Fruit fly (Drosophila melanogaster) whole organism, embryonic: Measurements from ENCODE around the gene dj-1beta.

ENCODE experiments used
- ATbp ChIP-seq: fragments of 200-800 bp; sonication (Bioruptor generic); optimal IDR thresholded peaks from 2 replicates; lab custom pipeline; 2017; ENCODE audit warnings: missing biosample characterization, mild to moderate bottlenecking, missing genetic modification characterization, missing genetic modification reagents
- BtbVII ChIP-seq: fragments of 200-800 bp; sonication (Bioruptor generic); optimal IDR thresholded peaks from 3 replicates; lab custom pipeline; 2017; ENCODE audit warnings: missing biosample characterization, mild to moderate bottlenecking, missing genetic modification characterization
- CG11560 ChIP-seq: fragments of 200-800 bp; sonication (Bioruptor generic); IDR thresholded peaks from 3 replicates; pipeline ENCODE4 v1.3.6; 2022; ENCODE audit warnings: missing biosample characterization, missing genetic modification characterization
- CG12104 ChIP-seq: fragments of 200-800 bp; sonication (Bioruptor generic); optimal IDR thresholded peaks from 3 replicates; lab custom pipeline; 2016; ENCODE audit warnings: missing biosample characterization, missing genetic modification characterization
- CG12391 ChIP-seq: fragments of 200-800 bp; sonication (Bioruptor generic); optimal IDR thresholded peaks from 3 replicates; lab custom pipeline; 2018; ENCODE audit warnings: missing biosample characterization, mild to moderate bottlenecking, missing genetic modification characterization, moderate library complexity
- CG12659 ChIP-seq: fragments of 200-800 bp; sonication (Bioruptor generic); optimal IDR thresholded peaks from 3 replicates; lab custom pipeline; 2017; ENCODE audit warnings: mild to moderate bottlenecking, missing biosample characterization, missing genetic modification reagents, missing genetic modification characterization
- CG13123 ChIP-seq: fragments of 200-800 bp; sonication (Bioruptor generic); optimal IDR thresholded peaks from 2 replicates; lab custom pipeline; 2016; ENCODE audit warnings: missing biosample characterization, missing genetic modification characterization
- CG14014 ChIP-seq: fragments of 200-800 bp; sonication (Bioruptor generic); IDR thresholded peaks from 2 replicates; pipeline ENCODE4 v1.3.6; 2022; ENCODE audit warnings: missing biosample characterization, missing genetic modification characterization
- CG14050 ChIP-seq: fragments of 200-800 bp; sonication (Bioruptor generic); IDR thresholded peaks from 3 replicates; pipeline ENCODE4 v1.3.6; 2022; ENCODE audit warnings: missing biosample characterization, missing genetic modification characterization
- CG14667 ChIP-seq: fragments of 200-800 bp; sonication (Bioruptor generic); IDR thresholded peaks from 2 replicates; pipeline ENCODE4 v1.3.6; 2022; ENCODE audit warnings: missing biosample characterization, missing genetic modification characterization
- CG16813 ChIP-seq: fragments of 200-800 bp; sonication (Bioruptor generic); IDR thresholded peaks from 3 replicates; pipeline ENCODE4 v1.3.6; 2022; ENCODE audit warnings: missing biosample characterization, missing genetic modification characterization; ENCODE audit not compliant: partially characterized antibody
- CG17802 ChIP-seq: fragments of 200-800 bp; sonication (Bioruptor generic); optimal IDR thresholded peaks from 2 replicates; lab custom pipeline; 2018; ENCODE audit warnings: missing biosample characterization, mild to moderate bottlenecking, missing genetic modification characterization, moderate library complexity
- CG18011 ChIP-seq: fragments of 200-800 bp; sonication (Bioruptor generic); optimal IDR thresholded peaks from 2 replicates; lab custom pipeline; 2017; ENCODE audit warnings: missing biosample characterization, missing genetic modification characterization, mild to moderate bottlenecking, moderate library complexity, missing genotype
- CG2202 ChIP-seq: fragments of 200-800 bp; sonication (Bioruptor generic); optimal IDR thresholded peaks from 2 replicates; lab custom pipeline; 2018; ENCODE audit warnings: missing biosample characterization, mild to moderate bottlenecking, missing genetic modification characterization
- CG3407 ChIP-seq: fragments of 200-800 bp; sonication (Bioruptor generic); optimal IDR thresholded peaks from 2 replicates; lab custom pipeline; 2018; ENCODE audit warnings: missing biosample characterization, mild to moderate bottlenecking, missing genetic modification characterization
- CG34224 ChIP-seq: fragments of 200-800 bp; sonication (Bioruptor generic); IDR thresholded peaks from 3 replicates; pipeline ENCODE4 v1.3.6; 2022; ENCODE audit warnings: missing biosample characterization, missing genetic modification characterization; ENCODE audit not compliant: partially characterized antibody
- CG4360 ChIP-seq: fragments of 200-800 bp; sonication (Bioruptor generic); IDR thresholded peaks from 2 replicates; pipeline ENCODE4 v1.3.6; 2022; ENCODE audit warnings: missing biosample characterization, missing genetic modification characterization
- CG4617 ChIP-seq: fragments of 200-800 bp; sonication (Bioruptor generic); optimal IDR thresholded peaks from 3 replicates; lab custom pipeline; 2016; ENCODE audit warnings: missing biosample characterization, missing genetic modification characterization, borderline replicate concordance
- CG4707 ChIP-seq: fragments of 200-800 bp; sonication (Bioruptor generic); optimal IDR thresholded peaks from 2 replicates; lab custom pipeline; 2018; ENCODE audit warnings: missing biosample characterization, mild to moderate bottlenecking, missing genetic modification characterization, moderate library complexity
- CG7745 ChIP-seq: fragments of 200-800 bp; sonication (Bioruptor generic); optimal IDR thresholded peaks from 2 replicates; lab custom pipeline; 2018; ENCODE audit warnings: missing biosample characterization, mild to moderate bottlenecking, missing genetic modification characterization, moderate library complexity
- CG8944 ChIP-seq: fragments of 200-800 bp; sonication (Bioruptor generic); optimal IDR thresholded peaks from 3 replicates; lab custom pipeline; 2016; ENCODE audit warnings: missing biosample characterization, missing genetic modification characterization
- Dfd ChIP-seq, 2 experiments: fragments of >200 bp; optimal IDR thresholded peaks; 2 replicates each; lab custom pipeline; 2017; ENCODE audit warnings: missing biosample characterization in 2 of 2, missing genetic modification characterization in 2 of 2
- Hsf ChIP-seq: fragments of 200-800 bp; sonication (Bioruptor generic); optimal IDR thresholded peaks from 3 replicates; lab custom pipeline; 2016; ENCODE audit warnings: missing biosample characterization, missing genetic modification characterization
- MTF-1 ChIP-seq: fragments of 200-800 bp; sonication (Bioruptor generic); optimal IDR thresholded peaks from 2 replicates; lab custom pipeline; 2018; ENCODE audit warnings: missing biosample characterization, mild to moderate bottlenecking, missing genetic modification characterization, borderline replicate concordance
- Mrtf ChIP-seq: fragments of 200-800 bp; sonication (Bioruptor generic); IDR thresholded peaks from 3 replicates; pipeline ENCODE4 v1.3.6; 2022; ENCODE audit warnings: missing biosample characterization, missing genetic modification characterization
- Nf-YB ChIP-seq: fragments of 200-800 bp; sonication (Bioruptor generic); optimal IDR thresholded peaks from 3 replicates; lab custom pipeline; 2019; ENCODE audit warnings: missing biosample characterization, mild to moderate bottlenecking, missing genetic modification characterization, moderate library complexity
- PHDP ChIP-seq: fragments of 200-800 bp; sonication (Bioruptor generic); optimal IDR thresholded peaks from 3 replicates; lab custom pipeline; 2018; ENCODE audit warnings: missing biosample characterization, mild to moderate bottlenecking, missing genetic modification characterization, moderate library complexity
- Side ChIP-seq: fragments of 200-800 bp; sonication (Bioruptor generic); optimal IDR thresholded peaks from 2 replicates; lab custom pipeline; 2016; ENCODE audit warnings: missing biosample characterization, missing genetic modification characterization
- Spps ChIP-seq: fragments of 200-800 bp; sonication (Bioruptor generic); optimal IDR thresholded peaks from 2 replicates; lab custom pipeline; 2018; ENCODE audit warnings: missing biosample characterization, mild to moderate bottlenecking, missing genetic modification characterization
- Tbp ChIP-seq: fragments of >200 bp; optimal IDR thresholded peaks from 2 replicates; lab custom pipeline; 2018; ENCODE audit warnings: missing biosample characterization, missing genetic modification characterization
- Vsx1 ChIP-seq: fragments of 200-800 bp; sonication (Bioruptor generic); optimal IDR thresholded peaks from 2 replicates; lab custom pipeline; 2017; ENCODE audit warnings: missing biosample characterization, mild to moderate bottlenecking, missing genetic modification characterization, missing genetic modification reagents
- ash1 ChIP-seq: fragments of 200-800 bp; sonication (Bioruptor generic); optimal IDR thresholded peaks from 2 replicates; lab custom pipeline; 2018; ENCODE audit warnings: missing biosample characterization, mild to moderate bottlenecking, missing genetic modification characterization
- bbx ChIP-seq: fragments of 200-800 bp; sonication (Bioruptor generic); IDR thresholded peaks from 2 replicates; pipeline ENCODE4 v1.3.6; 2022; ENCODE audit warnings: missing biosample characterization, missing genetic modification characterization; ENCODE audit not compliant: partially characterized antibody
- bigmax ChIP-seq: fragments of 200-800 bp; sonication (Bioruptor generic); optimal IDR thresholded peaks from 2 replicates; lab custom pipeline; 2018; ENCODE audit warnings: missing biosample characterization, mild to moderate bottlenecking, missing genetic modification characterization
- chinmo ChIP-seq: fragments of 200-800 bp; sonication (Bioruptor generic); IDR thresholded peaks from 4 replicates; pipeline ENCODE4 v1.3.6; 2022; ENCODE audit warnings: missing biosample characterization, missing genetic modification characterization; ENCODE audit not compliant: partially characterized antibody
- dmrt11E ChIP-seq: fragments of 200-800 bp; sonication (Bioruptor generic); optimal IDR thresholded peaks from 3 replicates; lab custom pipeline; 2018; ENCODE audit warnings: missing biosample characterization, mild to moderate bottlenecking, missing genetic modification characterization, moderate library complexity
- dmrt99B ChIP-seq: fragments of 200-800 bp; sonication (Bioruptor generic); optimal IDR thresholded peaks from 2 replicates; lab custom pipeline; 2018; ENCODE audit warnings: missing biosample characterization, mild to moderate bottlenecking, missing genetic modification characterization, moderate library complexity
- emc ChIP-seq: fragments of 200-800 bp; sonication (Bioruptor generic); optimal IDR thresholded peaks from 2 replicates; lab custom pipeline; 2016; ENCODE audit warnings: missing biosample characterization, missing genetic modification characterization
- en ChIP-seq: fragments of 200-800 bp; sonication (Bioruptor generic); optimal IDR thresholded peaks from 2 replicates; lab custom pipeline; 2016; ENCODE audit warnings: missing biosample characterization, missing genetic modification characterization
- eyg ChIP-seq: fragments of 200-800 bp; sonication (Bioruptor generic); optimal IDR thresholded peaks from 3 replicates; lab custom pipeline; 2016; ENCODE audit warnings: missing biosample characterization, missing genetic modification characterization
- h ChIP-seq: fragments of >200 bp; optimal IDR thresholded peaks from 2 replicates; lab custom pipeline; 2017
- nau ChIP-seq: fragments of 200-800 bp; sonication (Bioruptor generic); optimal IDR thresholded peaks from 3 replicates; lab custom pipeline; 2017; ENCODE audit warnings: missing biosample characterization, mild to moderate bottlenecking, missing genetic modification characterization, missing genetic modification reagents
- org-1 ChIP-seq: fragments of 200-800 bp; sonication (Bioruptor generic); optimal IDR thresholded peaks from 2 replicates; lab custom pipeline; 2017; ENCODE audit warnings: missing biosample characterization, missing genetic modification characterization
- pnt ChIP-seq: fragments of 200-800 bp; sonication (Bioruptor generic); optimal IDR thresholded peaks from 3 replicates; lab custom pipeline; 2016; ENCODE audit warnings: missing biosample characterization, missing genetic modification characterization
- repo ChIP-seq: fragments of 200-800 bp; sonication (Bioruptor generic); optimal IDR thresholded peaks from 2 replicates; lab custom pipeline; 2016; ENCODE audit warnings: missing biosample characterization, missing genetic modification characterization
- sna ChIP-seq: fragments of 200-800 bp; sonication (Bioruptor generic); IDR thresholded peaks from 2 replicates; pipeline ENCODE4 v1.3.6; 2022; ENCODE audit warnings: missing biosample characterization, missing genetic modification characterization; ENCODE audit not compliant: partially characterized antibody
- ssp ChIP-seq: fragments of 200-800 bp; sonication (Bioruptor generic); IDR thresholded peaks from 2 replicates; pipeline ENCODE4 v1.3.6; 2022; ENCODE audit warnings: missing biosample characterization, missing genetic modification characterization
- tin ChIP-seq: fragments of 200-800 bp; sonication (Bioruptor generic); optimal IDR thresholded peaks from 3 replicates; lab custom pipeline; 2016; ENCODE audit warnings: missing biosample characterization, missing genetic modification characterization
- vvl ChIP-seq: fragments of 200-800 bp; sonication (Bioruptor generic); IDR thresholded peaks from 2 replicates; pipeline ENCODE4 v1.3.6; 2022; ENCODE audit warnings: missing biosample characterization, missing genetic modification characterization
- wek ChIP-seq: fragments of 200-800 bp; sonication (Bioruptor generic); optimal IDR thresholded peaks from 3 replicates; lab custom pipeline; 2018; ENCODE audit warnings: missing biosample characterization, mild to moderate bottlenecking, missing genetic modification characterization, moderate library complexity
- yki ChIP-seq: fragments of >200 bp; optimal IDR thresholded peaks from 3 replicates; lab custom pipeline; 2018

dj-1beta gene

dm6 chr3R:30813903-30814339, 7.0 kb downstream of the dj-1beta start (continued):
- TF ChIP-seq BtbVII (GFP tag; lab: Kevin White, UChicago) (peak; percentile 75), h (lab: Kevin White, UChicago) (no peak), CG14014 (GFP tag; lab: Robert Waterston, UW) (peak; percentile 84), Mrtf (GFP tag; lab: Robert Waterston, UW) (peak; percentile 80), CG12104 (GFP tag; lab: Kevin White, UChicago) (peak; percentile 79), bbx (GFP tag; lab: Robert Waterston, UW) (no peak), vvl (GFP tag; lab: Robert Waterston, UW) (peak; percentile 96), CG34224 (GFP tag; lab: Robert Waterston, UW) (no peak), Dfd (GFP tag; optimal IDR thresholded peaks at IDR 0.05; lab: Kevin White, UChicago) (no peak), ATbp (GFP tag; lab: Kevin White, UChicago) (peak; percentile 86), eyg (GFP tag; lab: Kevin White, UChicago) (peak; percentile 82), MTF-1 (GFP tag; lab: Kevin White, UChicago) (peak; percentile 73), dmrt99B (tag; lab: Kevin White, UChicago) (peak; percentile 94), CG17802 (tag; lab: Kevin White, UChicago) (peak; percentile 67), ash1 (GFP tag; lab: Kevin White, UChicago) (no peak), tin (GFP tag; lab: Kevin White, UChicago) (peak; percentile 79), CG12659 (GFP tag; lab: Kevin White, UChicago) (peak; percentile 78), CG7745 (tag; lab: Kevin White, UChicago) (peak; percentile 25), CG4360 (GFP tag; lab: Robert Waterston, UW) (peak; percentile 45), CG8944 (GFP tag; lab: Kevin White, UChicago) (peak; percentile 77), CG4707 (GFP tag; lab: Kevin White, UChicago) (peak; percentile 56), CG16813 (no peak), repo (GFP tag; lab: Kevin White, UChicago) (peak; percentile 82), ssp (GFP tag; lab: Robert Waterston, UW) (peak; percentile 68), org-1 (peak; percentile 81), bigmax (GFP tag; lab: Kevin White, UChicago) (no peak), wek (GFP tag; lab: Kevin White, UChicago) (peak; percentile 22), nau (GFP tag; lab: Kevin White, UChicago) (peak; percentile 84), sna (GFP tag; lab: Robert Waterston, UW) (no peak), pnt (GFP tag; lab: Kevin White, UChicago) (peak; percentile 83), Hsf (GFP tag; lab: Kevin White, UChicago) (peak; percentile 77), CG2202 (tag; lab: Kevin White, UChicago) (peak; percentile 72), emc (peak; percentile 46), Vsx1 (GFP tag; lab: Kevin White, UChicago) (peak; percentile 85), Side (GFP tag; lab: Kevin White, UChicago) (peak; percentile 75), PHDP (tag; lab: Kevin White, UChicago) (peak; percentile 84), dmrt11E (tag; lab: Kevin White, UChicago) (peak; percentile 81), CG11560 (peak; percentile 61; the same call in 1 of the 3 replicates), CG14050 (GFP tag; lab: Robert Waterston, UW) (peak; percentile 75), CG18011 (GFP tag; lab: Kevin White, UChicago) (peak; percentile 31), en (GFP tag; lab: Kevin White, UChicago) (peak; percentile 79), CG4617 (peak; percentile 47), CG3407 (GFP tag; lab: Kevin White, UChicago) (peak; percentile 77), Nf-YB (peak; percentile 66), Tbp (GFP tag; lab: Kevin White, UChicago) (no peak), chinmo (0 out of 4 replicates have a peak, but pooled peaks have one; percentile 11), yki (lab: Kevin White, UChicago) (no peak), CG12391 (tag; lab: Kevin White, UChicago) (peak; percentile 88), CG13123 (GFP tag; lab: Kevin White, UChicago) (peak; percentile 76), CG14667 (GFP tag; lab: Robert Waterston, UW) (peak; percentile 78), Spps (peak; percentile 81)
